Worm (Caenorhabditis elegans): ENCODE results near the gene T19D12.4.

DNA sequence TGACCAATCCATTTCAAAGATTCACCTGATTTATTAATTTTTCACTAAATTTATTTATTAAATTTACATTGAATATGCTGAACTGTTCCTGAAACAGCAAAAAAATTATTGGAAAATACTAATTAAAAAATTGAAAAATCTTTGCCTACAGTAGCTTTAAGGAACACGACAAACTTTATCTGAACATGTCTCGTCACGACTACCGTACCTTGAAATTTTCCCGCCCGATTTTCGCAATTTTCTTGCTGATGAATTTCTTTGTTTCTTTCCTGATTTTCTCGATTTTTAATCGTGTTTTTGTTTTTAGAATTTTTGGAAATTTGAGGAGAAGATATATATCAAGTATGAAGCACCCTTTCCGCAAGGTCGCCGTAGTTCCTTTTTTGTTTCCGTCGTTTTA, 52.0 kb downstream of the T19D12.4 start:
- no peak for TF ChIP-seq ets-7 (tag; optimal IDR thresholded peaks at IDR 0.05)
- TF ChIP-seq ama-1 (optimal IDR thresholded peaks at IDR 0.05) = no peak
- no peak for TF ChIP-seq ceh-36 (tag; optimal IDR thresholded peaks at IDR 0.05)
